Fruit fly (Drosophila melanogaster) whole organism, prepupa: ENCODE data around the gene CG45002.

Source experiments
- Blimp-1 ChIP-seq: fragments of 200-800 bp; sonication (Bioruptor generic); optimal IDR thresholded peaks from 3 replicates; lab custom pipeline; 2017; ENCODE audit warnings: missing biosample characterization, missing genetic modification characterization, mild to moderate bottlenecking, moderate library complexity, missing genetic modification reagents
- CG10669 ChIP-seq: fragments of 200-800 bp; sonication (Bioruptor generic); optimal IDR thresholded peaks from 3 replicates; lab custom pipeline; 2018; ENCODE audit warnings: missing biosample characterization, mild to moderate bottlenecking, missing genetic modification characterization, moderate library complexity
- CG11294 ChIP-seq: fragments of 200-800 bp; sonication (Bioruptor generic); IDR thresholded peaks from 2 replicates; pipeline ENCODE4 v1.3.6; 2022; ENCODE audit warnings: missing biosample characterization, missing genetic modification characterization
- CG11762 ChIP-seq: fragments of 200-800 bp; sonication (Bioruptor generic); optimal IDR thresholded peaks from 3 replicates; lab custom pipeline; 2016; ENCODE audit warnings: missing biosample characterization, missing genetic modification characterization; ENCODE audit not compliant: insufficient read depth
- CG15336 ChIP-seq: fragments of 200-800 bp; sonication (Bioruptor generic); IDR thresholded peaks from 2 replicates; pipeline ENCODE4 v1.3.6; 2022; ENCODE audit warnings: missing biosample characterization, missing genetic modification characterization
- CG16779 ChIP-seq: fragments of 200-800 bp; sonication (Bioruptor generic); optimal IDR thresholded peaks from 3 replicates; lab custom pipeline; 2017; ENCODE audit warnings: missing biosample characterization, mild to moderate bottlenecking, missing genetic modification characterization
- CG3032 ChIP-seq: fragments of 200-800 bp; optimal IDR thresholded peaks from 2 replicates; lab custom pipeline; 2019; ENCODE audit warnings: missing biosample characterization, mild to moderate bottlenecking, missing genetic modification characterization, moderate library complexity
- CG31627 ChIP-seq: fragments of 200-800 bp; sonication (Bioruptor generic); optimal IDR thresholded peaks from 3 replicates; lab custom pipeline; 2016; ENCODE audit warnings: missing biosample characterization, missing genetic modification characterization
- CG32006 ChIP-seq: fragments of 200-800 bp; sonication (Bioruptor generic); optimal IDR thresholded peaks from 3 replicates; lab custom pipeline; 2017; ENCODE audit warnings: missing biosample characterization, mild to moderate bottlenecking, missing genetic modification characterization
- CG34406 ChIP-seq: fragments of 200-800 bp; sonication (Bioruptor generic); optimal IDR thresholded peaks from 3 replicates; lab custom pipeline; 2016; ENCODE audit warnings: missing biosample characterization, missing genetic modification characterization
- CG6276 ChIP-seq: fragments of 200-800 bp; sonication (Bioruptor generic); optimal IDR thresholded peaks from 2 replicates; lab custom pipeline; 2017; ENCODE audit warnings: missing biosample characterization, mild to moderate bottlenecking, missing genetic modification characterization
- CG6792 ChIP-seq: fragments of 200-800 bp; sonication (Bioruptor generic); optimal IDR thresholded peaks from 3 replicates; lab custom pipeline; 2016; ENCODE audit warnings: missing biosample characterization, missing genetic modification characterization
- CG8119 ChIP-seq: fragments of 200-800 bp; sonication (Bioruptor generic); IDR thresholded peaks from 3 replicates; pipeline ENCODE4 v1.3.6; 2022; ENCODE audit warnings: missing biosample characterization, missing genetic modification characterization
- CG8319 ChIP-seq: fragments of 200-800 bp; sonication (Bioruptor generic); optimal IDR thresholded peaks from 3 replicates; lab custom pipeline; 2016; ENCODE audit warnings: missing biosample characterization, missing genetic modification characterization
- CG8632 ChIP-seq: fragments of 200-800 bp; sonication (Bioruptor generic); optimal IDR thresholded peaks from 3 replicates; lab custom pipeline; 2016; ENCODE audit warnings: missing biosample characterization, missing genetic modification characterization
- Eip75B ChIP-seq: fragments of 200-800 bp; sonication (Bioruptor generic); optimal IDR thresholded peaks from 3 replicates; lab custom pipeline; 2016; ENCODE audit warnings: missing biosample characterization, missing genetic modification characterization
- Eip78C ChIP-seq: fragments of 200-800 bp; sonication (Bioruptor generic); peaks from one replicate; lab custom pipeline; 2016; ENCODE audit warnings: missing biosample characterization, missing genetic modification characterization
- Ets21C ChIP-seq: fragments of 200-800 bp; sonication (Bioruptor generic); optimal IDR thresholded peaks from 3 replicates; lab custom pipeline; 2016; ENCODE audit warnings: missing biosample characterization, missing genetic modification characterization
- Ets96B ChIP-seq: fragments of 200-800 bp; optimal IDR thresholded peaks from 2 replicates; lab custom pipeline; 2019; ENCODE audit warnings: missing biosample characterization, mild to moderate bottlenecking, missing genetic modification characterization, moderate library complexity
- Gug ChIP-seq: fragments of 200-800 bp; sonication (Bioruptor generic); IDR thresholded peaks from 2 replicates; pipeline ENCODE4 v1.3.6; 2022; ENCODE audit warnings: missing biosample characterization, missing genetic modification characterization
- Hr38 ChIP-seq: sonication (Bioruptor generic); optimal IDR thresholded peaks from 2 replicates; lab custom pipeline; 2016; ENCODE audit warnings: missing biosample characterization, missing genetic modification characterization
- Hr39 ChIP-seq: fragments of 200-800 bp; sonication (Bioruptor generic); optimal IDR thresholded peaks from 2 replicates; lab custom pipeline; 2016; ENCODE audit warnings: missing biosample characterization, missing genetic modification characterization
- Lpt ChIP-seq: fragments of 200-800 bp; sonication (Bioruptor generic); optimal IDR thresholded peaks from 3 replicates; lab custom pipeline; 2016; ENCODE audit warnings: missing biosample characterization, missing genetic modification characterization
- Met ChIP-seq: fragments of 200-800 bp; sonication (Bioruptor generic); optimal IDR thresholded peaks from 3 replicates; lab custom pipeline; 2016; ENCODE audit warnings: missing biosample characterization, missing genetic modification characterization
- OdsH ChIP-seq: fragments of 200-800 bp; sonication (Bioruptor generic); optimal IDR thresholded peaks from 3 replicates; lab custom pipeline; 2016; ENCODE audit warnings: missing biosample characterization, missing genetic modification characterization
- Smox ChIP-seq: fragments of 200-800 bp; sonication (Bioruptor generic); optimal IDR thresholded peaks from 3 replicates; lab custom pipeline; 2016; ENCODE audit warnings: missing biosample characterization, missing genetic modification characterization
- Sox102F ChIP-seq: fragments of 200-800 bp; sonication (Bioruptor generic); optimal IDR thresholded peaks from 2 replicates; lab custom pipeline; 2016; ENCODE audit warnings: missing biosample characterization, mild to moderate bottlenecking, missing genetic modification characterization
- Sox14 ChIP-seq: fragments of 200-800 bp; sonication (Bioruptor generic); optimal IDR thresholded peaks from 3 replicates; lab custom pipeline; 2016; ENCODE audit warnings: missing biosample characterization, missing genetic modification characterization
- achi ChIP-seq: fragments of 200-800 bp; sonication (Bioruptor generic); optimal IDR thresholded peaks from 3 replicates; lab custom pipeline; 2016; ENCODE audit warnings: missing biosample characterization, missing genetic modification characterization
- acj6 ChIP-seq: fragments of 200-800 bp; sonication (Bioruptor generic); optimal IDR thresholded peaks from 3 replicates; lab custom pipeline; 2016; ENCODE audit warnings: missing biosample characterization, missing genetic modification characterization
- dsx ChIP-seq: fragments of 200-800 bp; optimal IDR thresholded peaks from 3 replicates; lab custom pipeline; 2019; ENCODE audit warnings: missing biosample characterization, mild to moderate bottlenecking, missing genetic modification characterization, moderate library complexity; ENCODE audit not compliant: poor library complexity, severe bottlenecking
- eg ChIP-seq: fragments of 200-800 bp; sonication (Bioruptor generic); IDR thresholded peaks from 3 replicates; pipeline ENCODE4 v1.3.6; 2022; ENCODE audit warnings: missing biosample characterization, missing genetic modification characterization
- esn ChIP-seq: fragments of 200-800 bp; sonication (Bioruptor generic); optimal IDR thresholded peaks from 2 replicates; lab custom pipeline; 2016; ENCODE audit warnings: missing biosample characterization, mild to moderate bottlenecking, missing genetic modification characterization, moderate library complexity
- fkh ChIP-seq: fragments of 200-800 bp; sonication (Bioruptor generic); optimal IDR thresholded peaks from 3 replicates; lab custom pipeline; 2017; ENCODE audit warnings: missing biosample characterization, mild to moderate bottlenecking, missing genetic modification characterization, moderate library complexity
- lz ChIP-seq: fragments of 200-800 bp; sonication (Bioruptor generic); optimal IDR thresholded peaks from 3 replicates; lab custom pipeline; 2016; ENCODE audit warnings: missing biosample characterization, missing genetic modification characterization
- pdm3 ChIP-seq: fragments of 200-800 bp; sonication (Bioruptor generic); optimal IDR thresholded peaks from 3 replicates; lab custom pipeline; 2016; ENCODE audit warnings: missing biosample characterization, missing genetic modification characterization
- salr ChIP-seq, 2 experiments: fragments of 200-800 bp; sonication (Bioruptor generic); optimal IDR thresholded peaks; 3 replicates each; lab custom pipeline; 2016 to 2018; ENCODE audit warnings: missing biosample characterization in 2 of 2, missing genetic modification characterization in 2 of 2, mild to moderate bottlenecking in 1 of 2
- spab ChIP-seq: fragments of 200-800 bp; sonication (Bioruptor generic); optimal IDR thresholded peaks from 2 replicates; lab custom pipeline; 2017; ENCODE audit warnings: missing biosample characterization, mild to moderate bottlenecking, missing genetic modification characterization, missing genetic modification reagents
- ss ChIP-seq, 2 experiments: fragments of 200-800 bp; sonication (Bioruptor generic); optimal IDR thresholded peaks; 2 replicates in 1 of 2; 3 replicates in 1 of 2; lab custom pipeline; 2017 to 2018; ENCODE audit warnings: mild to moderate bottlenecking in 2 of 2, missing biosample characterization in 2 of 2, missing genetic modification characterization in 2 of 2, moderate library complexity in 1 of 2
- svp ChIP-seq: fragments of 200-800 bp; sonication (Bioruptor generic); peaks from one replicate; lab custom pipeline; 2016; ENCODE audit warnings: missing biosample characterization, missing genetic modification characterization
- topi ChIP-seq: fragments of 200-800 bp; sonication (Bioruptor generic); optimal IDR thresholded peaks from 3 replicates; lab custom pipeline; 2016; ENCODE audit warnings: missing biosample characterization, missing genetic modification characterization
- vri ChIP-seq: fragments of 200-800 bp; sonication (Bioruptor generic); optimal IDR thresholded peaks from 3 replicates; lab custom pipeline; 2016; ENCODE audit warnings: missing biosample characterization, mild to moderate bottlenecking, missing genetic modification characterization

Gene CG45002

dm6 chrX:17077290-17078138 lies 11.0 kb upstream of the CG45002 start, which contains the start of gene wcy (continued):
- TF ChIP-seq Hr38 (GFP tag; lab: Kevin White, UChicago), result no peak
- TF ChIP-seq topi (GFP tag; lab: Kevin White, UChicago), result peak; percentile 11
- TF ChIP-seq Smox (GFP tag; lab: Kevin White, UChicago), result no peak
- no peak for TF ChIP-seq achi
- TF ChIP-seq CG16779 (tag; lab: Kevin White, UChicago), result no peak
- no peak for TF ChIP-seq CG6276 (GFP tag; lab: Kevin White, UChicago)
- TF ChIP-seq CG15336, result no peak
- no peak for TF ChIP-seq salr (GFP tag; optimal IDR thresholded peaks at IDR 0.05; lab: Kevin White, UChicago)
- no peak for TF ChIP-seq CG8319
- no peak for TF ChIP-seq OdsH (GFP tag; lab: Kevin White, UChicago)
- no peak for TF ChIP-seq Ets21C (GFP tag; lab: Kevin White, UChicago)
- no peak for TF ChIP-seq CG6792 (GFP tag; lab: Kevin White, UChicago)
- no peak for TF ChIP-seq acj6 (GFP tag; lab: Kevin White, UChicago)
- no peak for TF ChIP-seq Ets96B
- TF ChIP-seq svp (GFP tag; lab: Kevin White, UChicago), result peak; percentile 61
- no peak for TF ChIP-seq CG11762 (GFP tag; lab: Kevin White, UChicago)
- TF ChIP-seq esn, result no peak
- TF ChIP-seq Gug (GFP tag; lab: Robert Waterston, UW), result no peak
- no peak; the same call in 2 of the 3 replicates for TF ChIP-seq eg
- TF ChIP-seq CG8632 (GFP tag; lab: Kevin White, UChicago), result no peak
- peak; percentile 25 for TF ChIP-seq lz (GFP tag; lab: Kevin White, UChicago)
- TF ChIP-seq Eip78C (GFP tag; lab: Kevin White, UChicago), result peak; percentile 61
- TF ChIP-seq fkh (GFP tag; lab: Kevin White, UChicago), result no peak
- TF ChIP-seq dsx (GFP tag; lab: Kevin White, UChicago), result no peak
- no peak for TF ChIP-seq Blimp-1 (GFP tag; lab: Kevin White, UChicago)

- no peak for TF ChIP-seq achi
- no peak for TF ChIP-seq Eip75B (GFP tag; lab: Kevin White, UChicago)
- TF ChIP-seq OdsH (GFP tag; lab: Kevin White, UChicago), result no peak
- TF ChIP-seq pdm3 (GFP tag; lab: Kevin White, UChicago), result no peak
- no peak for TF ChIP-seq ss (GFP tag; optimal IDR thresholded peaks at IDR 0.05; lab: Kevin White, UChicago)
- TF ChIP-seq acj6 (GFP tag; lab: Kevin White, UChicago), result no peak
- TF ChIP-seq Ets96B, result no peak
- no peak for TF ChIP-seq CG32006 (GFP tag; lab: Kevin White, UChicago)
- no peak for TF ChIP-seq CG10669 (GFP tag; lab: Kevin White, UChicago)
- TF ChIP-seq Sox14 (GFP tag; lab: Kevin White, UChicago), result no peak
- no peak for TF ChIP-seq CG6276 (GFP tag; lab: Kevin White, UChicago)
- no peak for TF ChIP-seq CG11294
- TF ChIP-seq dsx (GFP tag; lab: Kevin White, UChicago), result no peak
- no peak for TF ChIP-seq CG34406 (GFP tag; lab: Kevin White, UChicago)
- TF ChIP-seq lz (GFP tag; lab: Kevin White, UChicago), result no peak
- TF ChIP-seq vri (GFP tag; lab: Kevin White, UChicago), result no peak
Observed at dm6 chrX:17076449-17077289, 10.1 kb upstream of the CG45002 start.

- no peak for TF ChIP-seq CG6276 (GFP tag; lab: Kevin White, UChicago)
- no peak for TF ChIP-seq Hr39 (GFP tag; lab: Kevin White, UChicago)
- no peak for TF ChIP-seq CG11762 (GFP tag; lab: Kevin White, UChicago)
- no peak for TF ChIP-seq Sox102F (GFP tag; lab: Kevin White, UChicago)
- TF ChIP-seq CG31627 (GFP tag; lab: Kevin White, UChicago), result no peak
- TF ChIP-seq Lpt, result no peak
- TF ChIP-seq Hr38 (GFP tag; lab: Kevin White, UChicago), result no peak
- no peak for TF ChIP-seq salr (GFP tag; optimal IDR thresholded peaks at IDR 0.05; lab: Kevin White, UChicago)
- TF ChIP-seq esn, result no peak
- no peak for TF ChIP-seq Met (GFP tag; lab: Kevin White, UChicago)
- no peak for TF ChIP-seq ss (GFP tag; optimal IDR thresholded peaks at IDR 0.05; lab: Kevin White, UChicago)
- TF ChIP-seq Gug (GFP tag; lab: Robert Waterston, UW), result no peak
- no peak for TF ChIP-seq CG8632 (GFP tag; lab: Kevin White, UChicago)
- no peak for TF ChIP-seq CG8119 (GFP tag; lab: Robert Waterston, UW)
- no peak for TF ChIP-seq CG6792 (GFP tag; lab: Kevin White, UChicago)
- no peak for TF ChIP-seq dsx (GFP tag; lab: Kevin White, UChicago)
- no peak for TF ChIP-seq achi
- no peak for TF ChIP-seq fkh (GFP tag; lab: Kevin White, UChicago)
- no peak for TF ChIP-seq CG3032 (tag; lab: Kevin White, UChicago)
- TF ChIP-seq spab, result no peak
Observed at dm6 chrX:17068423-17068822, 1.9 kb upstream of the CG45002 start, which contains the start of gene CG43077. CG43077 (minus strand) TSS chrX:17068523.
